Worm (Caenorhabditis elegans) whole organism, L2 larva: ENCODE measurements around the gene C08G9.2.

Experiments used
- aly-2 ChIP-seq: fragments of 150-350 bp; optimal IDR thresholded peaks from 2 replicates; lab custom pipeline; 2014; ENCODE audit warnings: missing biosample characterization, missing genetic modification characterization
- ama-1 ChIP-seq: fragments of 150-350 bp; optimal IDR thresholded peaks from 2 replicates; lab custom pipeline; 2018; ENCODE audit warnings: inconsistent platforms
- crh-2 ChIP-seq: sonication (generic microtip); optimal IDR thresholded peaks from 2 replicates; lab custom pipeline; 2017; ENCODE audit warnings: missing biosample characterization, missing genetic modification characterization
- egl-27 ChIP-seq: sonication (generic microtip); optimal IDR thresholded peaks from 3 replicates; lab custom pipeline; 2017; ENCODE audit warnings: missing biosample characterization, missing genetic modification reagents, missing genetic modification characterization
- elt-3 ChIP-seq: sonication (generic microtip); optimal IDR thresholded peaks from 2 replicates; lab custom pipeline; 2017; ENCODE audit warnings: missing biosample characterization, missing genetic modification characterization
- lin-13 ChIP-seq: fragments of 150-350 bp; optimal IDR thresholded peaks from 2 replicates; lab custom pipeline; 2014; ENCODE audit warnings: missing biosample characterization, missing genetic modification reagents, missing genetic modification characterization
- lsy-2 ChIP-seq, 2 experiments: fragments of 150-350 bp in 1 of 2; sonication (generic microtip) in 1 of 2; optimal IDR thresholded peaks; 2 replicates each; lab custom pipeline; 2014 to 2017; ENCODE audit warnings: missing biosample characterization in 2 of 2, missing genetic modification characterization in 2 of 2
- nhr-23 ChIP-seq: fragments of 150-350 bp; optimal IDR thresholded peaks from 2 replicates; lab custom pipeline; 2014; ENCODE audit warnings: missing biosample characterization, missing genetic modification reagents, missing genetic modification characterization
- nhr-237 ChIP-seq: fragments of 150-350 bp; optimal IDR thresholded peaks from 2 replicates; lab custom pipeline; 2014; ENCODE audit warnings: missing biosample characterization, missing genetic modification characterization
- nhr-77 ChIP-seq: fragments of 150-350 bp; optimal IDR thresholded peaks from 2 replicates; lab custom pipeline; 2014; ENCODE audit warnings: missing biosample characterization, missing genetic modification characterization
- unc-55 ChIP-seq: fragments of 150-350 bp; sonication (generic microtip); optimal IDR thresholded peaks from 3 replicates; lab custom pipeline; 2014; ENCODE audit warnings: missing biosample characterization, missing genetic modification reagents, missing genetic modification characterization

ce11 chrIV:7619261-7619660 is 53.5 kb downstream of the C08G9.2 start:
- no peak for TF ChIP-seq ama-1
- no peak for TF ChIP-seq nhr-237 (tag; lab: Kevin White, UChicago)
- no peak for TF ChIP-seq aly-2 (tag; lab: Kevin White, UChicago)
- TF ChIP-seq unc-55, result peak; percentile 73
- no peak for TF ChIP-seq nhr-23 (tag; lab: Kevin White, UChicago)
- TF ChIP-seq crh-2 (tag; lab: Kevin White, UChicago), result peak; percentile 6
- TF ChIP-seq elt-3 (tag; lab: Kevin White, UChicago), result no peak
- TF ChIP-seq egl-27, result no peak
- TF ChIP-seq nhr-77, result no peak
- TF ChIP-seq lsy-2 (tag; optimal IDR thresholded peaks at IDR 0.05; lab: Kevin White, UChicago), result peak in 1 of 2 experiments; percentile 24
- no peak for TF ChIP-seq lin-13 (GFP tag; lab: Kevin White, UChicago)
